Worm (Caenorhabditis elegans) whole organism, early embryonic: Measurements from ENCODE around the gene pkn-1.

Source experiments
- B0310.2 ChIP-seq: sonication (generic microtip); optimal IDR thresholded peaks from 2 replicates; lab custom pipeline; 2016; ENCODE audit warnings: mild to moderate bottlenecking, missing genetic modification characterization, missing compliant biosample characterization
- F13C5.2 ChIP-seq: sonication (generic microtip); optimal IDR thresholded peaks from 2 replicates; lab custom pipeline; 2017; ENCODE audit warnings: mild to moderate bottlenecking, missing genetic modification characterization, inconsistent platforms, missing compliant biosample characterization
- aly-1 ChIP-seq: sonication (generic microtip); optimal IDR thresholded peaks from 2 replicates; lab custom pipeline; 2016; ENCODE audit warnings: missing genetic modification characterization, missing compliant biosample characterization
- ama-1 ChIP-seq: fragments of 150-350 bp; optimal IDR thresholded peaks from 2 replicates; lab custom pipeline; 2014
- ceh-13 ChIP-seq: fragments of 200-800 bp; sonication (Bioruptor generic); optimal IDR thresholded peaks from 2 replicates; lab custom pipeline; 2018; ENCODE audit warnings: mild to moderate bottlenecking, missing genetic modification characterization, missing compliant biosample characterization
- ceh-36 ChIP-seq: sonication (generic microtip); optimal IDR thresholded peaks from 2 replicates; lab custom pipeline; 2016; ENCODE audit warnings: missing genetic modification characterization, inconsistent platforms, missing compliant biosample characterization
- ets-7 ChIP-seq: sonication (generic microtip); optimal IDR thresholded peaks from 2 replicates; lab custom pipeline; 2016; ENCODE audit warnings: missing genotype, missing genetic modification characterization, missing compliant biosample characterization
- flt-1 ChIP-seq: fragments of 200-800 bp; sonication (Bioruptor generic); IDR thresholded peaks from 2 replicates; pipeline ENCODE4 v1.3.6; 2022; ENCODE audit warnings: missing genetic modification characterization, missing compliant biosample characterization
- hmbx-1 ChIP-seq: sonication (generic microtip); optimal IDR thresholded peaks from 2 replicates; lab custom pipeline; 2016; ENCODE audit warnings: mild to moderate bottlenecking, missing genetic modification characterization, missing compliant biosample characterization
- hmg-4 ChIP-seq: fragments of 200-800 bp; sonication (Bioruptor generic); optimal IDR thresholded peaks from 2 replicates; lab custom pipeline; 2018; ENCODE audit warnings: mild to moderate bottlenecking, missing genetic modification characterization, missing compliant biosample characterization
- hnd-1 ChIP-seq: sonication (generic microtip); optimal IDR thresholded peaks from 2 replicates; lab custom pipeline; 2016; ENCODE audit warnings: missing genetic modification characterization, missing compliant biosample characterization
- pes-1 ChIP-seq: fragments of 200-800 bp; sonication (Bioruptor generic); IDR thresholded peaks from 2 replicates; pipeline ENCODE4 v1.3.6; 2022; ENCODE audit warnings: missing genetic modification reagents, missing genetic modification characterization, missing compliant biosample characterization
- scrt-1 ChIP-seq: fragments of 200-800 bp; sonication (Bioruptor generic); IDR thresholded peaks from 2 replicates; pipeline ENCODE4 v1.3.6; 2022; ENCODE audit warnings: missing genetic modification characterization, missing compliant biosample characterization
- sea-1 ChIP-seq: fragments of 200-800 bp; sonication (Bioruptor generic); conservative IDR thresholded peaks from 2 replicates; pipeline ENCODE4 v1.3.6; 2022; ENCODE audit warnings: missing genetic modification characterization, missing compliant biosample characterization
- tbx-11 ChIP-seq: fragments of 200-800 bp; sonication (Bioruptor generic); IDR thresholded peaks from 2 replicates; pipeline ENCODE4 v1.3.6; 2022; ENCODE audit warnings: missing genetic modification characterization, missing compliant biosample characterization
- tbx-37 ChIP-seq: fragments of 200-800 bp; sonication (Bioruptor generic); conservative IDR thresholded peaks from 2 replicates; pipeline ENCODE4 v1.3.6; 2022; ENCODE audit warnings: missing genetic modification reagents, missing genetic modification characterization, missing compliant biosample characterization
- tra-4 ChIP-seq: sonication (generic microtip); optimal IDR thresholded peaks from 2 replicates; lab custom pipeline; 2017; ENCODE audit warnings: missing genetic modification characterization, missing compliant biosample characterization

Gene pkn-1

ce11 chrX:10396509-10397292 is at the start of gene pkn-1:
pkn-1 (plus strand) TSS chrX:10397242.
- TF ChIP-seq tbx-11: 0 out of 2 replicates have a peak, but pooled peaks have one; percentile 26
- peak; percentile 65 for TF ChIP-seq hmg-4 (GFP tag; lab: Kevin White, UChicago)
- TF ChIP-seq ama-1 (lab: Kevin White, UChicago): no peak

- TF ChIP-seq tra-4 (tag; lab: Kevin White, UChicago) (no peak), ceh-13 (no peak), F13C5.2 (no peak), aly-1 (tag; lab: Kevin White, UChicago) (no peak), tbx-11 (no peak), hmbx-1 (tag; lab: Kevin White, UChicago) (no peak), tbx-37 (GFP tag; lab: Robert Waterston, UW) (no peak), ceh-36 (no peak), hmg-4 (GFP tag; lab: Kevin White, UChicago) (no peak), ama-1 (lab: Kevin White, UChicago) (no peak), flt-1 (no peak), ets-7 (tag; lab: Kevin White, UChicago) (no peak), B0310.2 (no peak), scrt-1 (GFP tag; lab: Robert Waterston, UW) (no peak), hnd-1 (no peak), pes-1 (GFP tag; lab: Robert Waterston, UW) (no peak), sea-1 (no peak)
Measured at ce11 chrX:10350151-10350550, 46.9 kb upstream of the pkn-1 start.

ce11 chrX:10353857-10354256 is 43.2 kb upstream of the pkn-1 start:
- no peak for TF ChIP-seq flt-1

ce11 chrX:10355650-10356049 is 41.4 kb upstream of the pkn-1 start, which contains the start of gene R07E3.7:
R07E3.7 (minus strand) TSS chrX:10355750.
- TF ChIP-seq hmg-4 (GFP tag; lab: Kevin White, UChicago): no peak
- no peak for TF ChIP-seq ceh-36
- no peak for TF ChIP-seq hmbx-1 (tag; lab: Kevin White, UChicago)
- no peak for TF ChIP-seq flt-1
- no peak for TF ChIP-seq F13C5.2
- TF ChIP-seq tbx-37 (GFP tag; lab: Robert Waterston, UW): no peak
- no peak for TF ChIP-seq sea-1
- TF ChIP-seq hnd-1: no peak
- TF ChIP-seq B0310.2: no peak
- no peak for TF ChIP-seq pes-1 (GFP tag; lab: Robert Waterston, UW)

ce11 chrX:10358083-10358482 is 39.0 kb upstream of the pkn-1 start, which contains the start of gene efhc-1:
efhc-1 (plus strand) TSS chrX:10358383.
- TF ChIP-seq hnd-1 (no peak), hmbx-1 (tag; lab: Kevin White, UChicago) (no peak), B0310.2 (no peak)

ce11 chrX:10372556-10372955 is 24.5 kb upstream of the pkn-1 start, which contains the start of gene Y49A10A.2:
Y49A10A.2 (minus strand) TSS chrX:10372664.
- TF ChIP-seq B0310.2: no peak
- 0 out of 2 replicates have a peak, but pooled peaks have one; percentile 20 for TF ChIP-seq tbx-37 (GFP tag; lab: Robert Waterston, UW)
- TF ChIP-seq tra-4 (tag; lab: Kevin White, UChicago): no peak
- TF ChIP-seq flt-1: peak; percentile 17; the same call in 1 of the 2 replicates
- no peak for TF ChIP-seq ets-7 (tag; lab: Kevin White, UChicago)
- no peak for TF ChIP-seq aly-1 (tag; lab: Kevin White, UChicago)
- no peak for TF ChIP-seq pes-1 (GFP tag; lab: Robert Waterston, UW)
- TF ChIP-seq hmbx-1 (tag; lab: Kevin White, UChicago): no peak
- peak; percentile 61; the same call in 1 of the 2 replicates for TF ChIP-seq sea-1
- no peak for TF ChIP-seq ceh-13
- no peak for TF ChIP-seq scrt-1 (GFP tag; lab: Robert Waterston, UW)
- peak; percentile 73 for TF ChIP-seq hmg-4 (GFP tag; lab: Kevin White, UChicago)
- TF ChIP-seq tbx-11: no peak
- peak; percentile 13 for TF ChIP-seq F13C5.2
- no peak for TF ChIP-seq hnd-1

ce11 chrX:10373581-10373980 is 23.5 kb upstream of the pkn-1 start:
- TF ChIP-seq sea-1: no peak
- TF ChIP-seq ets-7 (tag; lab: Kevin White, UChicago): no peak
- peak; percentile 16 for TF ChIP-seq hmg-4 (GFP tag; lab: Kevin White, UChicago)
- peak; percentile 4 for TF ChIP-seq aly-1 (tag; lab: Kevin White, UChicago)

ce11 chrX:10376989-10377388 is 20.1 kb upstream of the pkn-1 start:
- TF ChIP-seq hmg-4 (GFP tag; lab: Kevin White, UChicago) (no peak), hmbx-1 (tag; lab: Kevin White, UChicago) (no peak), scrt-1 (GFP tag; lab: Robert Waterston, UW) (no peak), aly-1 (tag; lab: Kevin White, UChicago) (no peak), ama-1 (lab: Kevin White, UChicago) (no peak), ceh-36 (no peak), hnd-1 (no peak), B0310.2 (no peak), ets-7 (tag; lab: Kevin White, UChicago) (no peak), tbx-11 (no peak), tra-4 (tag; lab: Kevin White, UChicago) (no peak), ceh-13 (no peak), tbx-37 (GFP tag; lab: Robert Waterston, UW) (no peak), F13C5.2 (no peak)
